Worm (Caenorhabditis elegans) whole organism, young adult: ENCODE data around the gene ptp-8.

ENCODE experiments used
- ceh-27 ChIP-seq: fragments of 200-800 bp; sonication (Bioruptor generic); optimal IDR thresholded peaks from 2 replicates; lab custom pipeline; 2018; ENCODE audit warnings: mild to moderate bottlenecking, missing genetic modification characterization, moderate library complexity, missing compliant biosample characterization
- hmg-20 ChIP-seq: fragments of 200-800 bp; sonication (Bioruptor generic); IDR thresholded peaks from 2 replicates; pipeline ENCODE4 v1.3.6; 2022; ENCODE audit warnings: missing genetic modification reagents, missing genetic modification characterization, missing compliant biosample characterization
- madf-6 ChIP-seq: fragments of 200-800 bp; sonication (Bioruptor generic); IDR thresholded peaks from 2 replicates; pipeline ENCODE4 v1.3.6; 2022; ENCODE audit warnings: missing genetic modification reagents, missing genetic modification characterization, missing compliant biosample characterization
- nfya-1 ChIP-seq: sonication (generic microtip); optimal IDR thresholded peaks from 2 replicates; lab custom pipeline; 2017; ENCODE audit warnings: antibody characterized with exemption, missing compliant biosample characterization, missing genetic modification characterization, borderline replicate concordance; ENCODE audit not compliant: insufficient read depth
- pha-4 ChIP-seq: fragments of 150-350 bp; sonication (generic microtip); optimal IDR thresholded peaks from 2 replicates; lab custom pipeline; 2014; ENCODE audit warnings: missing biosample characterization, missing genetic modification reagents, missing genetic modification characterization

DNA sequence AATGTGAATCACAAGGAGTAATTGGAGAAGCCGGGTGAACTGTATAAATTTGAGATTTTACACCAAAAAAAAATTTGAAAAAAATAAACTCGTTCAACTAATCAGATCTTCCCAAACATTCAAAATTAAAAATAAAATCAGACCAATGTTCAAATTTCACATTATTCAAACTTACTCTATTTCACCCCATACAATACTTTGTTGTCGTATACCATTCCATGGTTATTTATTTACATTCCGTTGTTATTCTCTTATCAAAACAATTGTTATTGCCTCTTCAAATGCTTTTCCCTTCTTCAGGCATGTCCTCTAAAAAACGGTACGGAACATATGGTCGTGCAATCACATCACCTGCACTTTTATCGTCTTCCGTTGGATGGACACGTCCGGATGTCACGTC lies 42.3 kb downstream of the ptp-8 start, which contains the start of gene unc-82:
- TF ChIP-seq pha-4 (tag; lab: Kevin White, UChicago) (no peak), madf-6 (no peak), hmg-20 (GFP tag; lab: Robert Waterston, UW) (no peak), nfya-1 (tag; lab: Kevin White, UChicago) (no peak), ceh-27 (no peak)
